Worm (Caenorhabditis elegans): Measurements from ENCODE around the gene R04F11.2.

DNA sequence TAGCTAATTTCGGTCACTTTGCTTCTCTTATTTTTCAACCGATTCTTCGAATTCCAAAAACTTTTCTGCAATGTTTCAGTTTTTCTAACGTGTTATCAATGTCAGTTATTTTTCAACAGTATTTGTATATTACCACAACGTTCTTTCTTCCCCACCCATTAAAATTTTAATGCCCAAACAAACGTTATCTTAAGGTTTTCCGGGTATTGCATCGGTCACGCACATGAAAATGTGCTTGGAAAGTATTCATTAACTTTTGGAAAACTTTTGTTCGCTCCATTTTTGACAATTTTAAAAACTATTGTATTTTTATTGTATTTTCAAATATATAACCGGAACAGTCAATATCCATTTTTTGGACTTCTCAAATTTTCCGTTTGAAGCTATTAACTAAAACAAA lies 22.1 kb upstream of the R04F11.2 start:
- no peak for TF ChIP-seq ref-2 (tag; optimal IDR thresholded peaks at IDR 0.05)
- no peak for TF ChIP-seq pros-1 (tag; optimal IDR thresholded peaks at IDR 0.05)
- TF ChIP-seq ztf-16 (tag; optimal IDR thresholded peaks at IDR 0.05) = no peak
- TF ChIP-seq dmd-4 (tag; optimal IDR thresholded peaks at IDR 0.05; ENCODE audit: borderline replicate concordance) = no peak
- no peak for TF ChIP-seq ama-1 (optimal IDR thresholded peaks at IDR 0.05)
- TF ChIP-seq sdc-2 (tag; optimal IDR thresholded peaks at IDR 0.05) = no peak
- no peak for TF ChIP-seq ceh-9 (tag; optimal IDR thresholded peaks at IDR 0.05)
